Worm (Caenorhabditis elegans) whole organism, L4 larva: ENCODE results near the gene Y53F4B.36.

Experiments
- daf-12 ChIP-seq: fragments of 150-350 bp; optimal IDR thresholded peaks from 2 replicates; lab custom pipeline; 2014; ENCODE audit warnings: missing biosample characterization, missing genetic modification reagents, missing genetic modification characterization
- nhr-11 ChIP-seq: fragments of 150-350 bp; optimal IDR thresholded peaks from 2 replicates; lab custom pipeline; 2014; ENCODE audit warnings: missing biosample characterization, missing genetic modification characterization
- snpc-4 ChIP-seq: fragments of 150-350 bp; optimal IDR thresholded peaks from 2 replicates; lab custom pipeline; 2014; ENCODE audit warnings: missing biosample characterization, missing genetic modification characterization

DNA sequence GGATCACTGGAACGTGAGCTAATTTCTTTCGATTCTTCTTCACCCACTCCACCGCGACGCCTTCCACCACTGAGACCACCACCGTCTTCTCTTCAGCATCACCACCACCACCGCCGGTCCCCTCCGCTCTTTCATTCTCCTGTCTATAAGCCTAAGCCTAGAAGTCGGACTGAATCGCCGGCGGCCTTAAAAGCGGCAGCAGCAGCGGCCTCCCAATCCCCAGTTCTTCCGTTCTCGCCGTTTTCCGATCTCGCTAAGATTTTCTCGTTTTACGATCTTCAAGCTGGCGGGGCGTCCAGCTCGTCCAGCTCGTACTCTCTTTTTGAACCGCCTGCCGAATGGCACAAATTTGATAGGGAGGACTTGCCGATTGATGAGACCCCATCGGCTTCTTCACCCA is 50.4 kb downstream of the Y53F4B.36 start:
- TF ChIP-seq nhr-11 (tag; lab: Kevin White, UChicago) (no peak), daf-12 (tag; lab: Kevin White, UChicago) (no peak), snpc-4 (tag; lab: Kevin White, UChicago) (no peak)
